Fruit fly (Drosophila melanogaster) whole organism, wandering third instar larva: ENCODE measurements around the gene wfs1.
A peak's percentile ranks its signal among the peaks of the same experiment; 100 is the strongest.

Experiments used
- Abd-B ChIP-seq: fragments of >200 bp; optimal IDR thresholded peaks from 2 replicates; lab custom pipeline; 2017; ENCODE audit warnings: missing biosample characterization, missing genetic modification characterization
- CG32264 ChIP-seq: fragments of 200-800 bp; sonication (Bioruptor generic); optimal IDR thresholded peaks from 2 replicates; lab custom pipeline; 2016; ENCODE audit warnings: missing biosample characterization, missing genetic modification characterization
- CG9705 ChIP-seq: fragments of 200-800 bp; sonication (Bioruptor generic); optimal IDR thresholded peaks from 2 replicates; lab custom pipeline; 2018; ENCODE audit warnings: missing biosample characterization, mild to moderate bottlenecking, missing genetic modification characterization
- CrebA ChIP-seq: fragments of 200-800 bp; sonication (Bioruptor generic); optimal IDR thresholded peaks from 2 replicates; lab custom pipeline; 2016; ENCODE audit warnings: missing biosample characterization, mild to moderate bottlenecking, missing genetic modification characterization, borderline replicate concordance
- Dfd ChIP-seq: fragments of >200 bp; optimal IDR thresholded peaks from 2 replicates; lab custom pipeline; 2017; ENCODE audit warnings: missing biosample characterization, missing genetic modification characterization
- Dif ChIP-seq: fragments of 200-275, 200-300 bp; sonication (Bioruptor generic); optimal IDR thresholded peaks from 2 replicates; lab custom pipeline; 2018; ENCODE audit warnings: missing biosample characterization, missing genetic modification characterization; ENCODE audit not compliant: partially characterized antibody
- GATAd ChIP-seq: sonication (Bioruptor generic); optimal IDR thresholded peaks from 2 replicates; lab custom pipeline; 2016; ENCODE audit warnings: missing biosample characterization, missing genetic modification characterization
- HLH106 ChIP-seq: fragments of 200-800 bp; optimal IDR thresholded peaks from 3 replicates; lab custom pipeline; 2019; ENCODE audit warnings: missing biosample characterization, mild to moderate bottlenecking, missing genetic modification characterization, moderate library complexity
- Hnf4 ChIP-seq: fragments of 200-800 bp; sonication (Bioruptor generic); optimal IDR thresholded peaks from 2 replicates; lab custom pipeline; 2016; ENCODE audit warnings: missing biosample characterization, mild to moderate bottlenecking, missing genetic modification characterization
- Hr78 ChIP-seq: fragments of >200 bp; optimal IDR thresholded peaks from 2 replicates; lab custom pipeline; 2017; ENCODE audit warnings: missing biosample characterization, missing genetic modification characterization
- Hr83 ChIP-seq: fragments of 200-300 bp; sonication (Bioruptor generic); optimal IDR thresholded peaks from 2 replicates; lab custom pipeline; 2016; ENCODE audit warnings: missing biosample characterization, mild to moderate bottlenecking, missing genetic modification characterization, moderate library complexity; ENCODE audit not compliant: poor library complexity, severe bottlenecking
- Jra ChIP-seq: sonication (Bioruptor generic); optimal IDR thresholded peaks from 2 replicates; lab custom pipeline; 2016; ENCODE audit warnings: missing biosample characterization, missing genetic modification characterization
- Myc ChIP-seq: fragments of >200 bp; optimal IDR thresholded peaks from 2 replicates; lab custom pipeline; 2017
- OdsH ChIP-seq: fragments of 200-800 bp; sonication (Bioruptor generic); optimal IDR thresholded peaks from 2 replicates; lab custom pipeline; 2016; ENCODE audit warnings: missing biosample characterization, mild to moderate bottlenecking, missing genetic modification characterization
- Rel ChIP-seq, 2 experiments: fragments of 200-800 bp; sonication (Bioruptor generic) in 1 of 2; optimal IDR thresholded peaks; 2 replicates in 1 of 2; 3 replicates in 1 of 2; lab custom pipeline; 2016 to 2019; ENCODE audit warnings: mild to moderate bottlenecking in 2 of 2, missing biosample characterization in 2 of 2, missing genetic modification characterization in 2 of 2, moderate library complexity in 1 of 2
- Sp1 ChIP-seq: fragments of 200-800 bp; sonication (Bioruptor generic); optimal IDR thresholded peaks from 3 replicates; lab custom pipeline; 2019; ENCODE audit warnings: missing biosample characterization, mild to moderate bottlenecking, missing genetic modification characterization, moderate library complexity
- Vsx2 ChIP-seq: fragments of 200-300, 225-300 bp; sonication (Bioruptor generic); optimal IDR thresholded peaks from 2 replicates; lab custom pipeline; 2018; ENCODE audit warnings: missing biosample characterization, missing genetic modification characterization; ENCODE audit not compliant: partially characterized antibody
- br ChIP-seq: fragments of 200-800 bp; sonication (Bioruptor generic); optimal IDR thresholded peaks from 2 replicates; lab custom pipeline; 2016; ENCODE audit warnings: missing biosample characterization, missing genetic modification characterization
- brk ChIP-seq: fragments of 200-800 bp; sonication (Bioruptor generic); optimal IDR thresholded peaks from 2 replicates; lab custom pipeline; 2016; ENCODE audit warnings: missing biosample characterization, mild to moderate bottlenecking, missing genetic modification characterization
- dl ChIP-seq, 2 experiments: fragments of 175-275, 200-275 bp in 1 of 2; fragments of 200-275 bp in 1 of 2; sonication (Bioruptor generic); optimal IDR thresholded peaks; lab custom pipeline; 2018; ENCODE audit warnings: mild to moderate bottlenecking in 2 of 2, missing biosample characterization in 2 of 2, missing genetic modification characterization in 2 of 2, moderate library complexity in 2 of 2; ENCODE audit not compliant: partially characterized antibody in 2 of 2, insufficient read depth in 1 of 2
- dmrt93B ChIP-seq: fragments of 200-800 bp; sonication (Bioruptor generic); optimal IDR thresholded peaks from 2 replicates; lab custom pipeline; 2018; ENCODE audit warnings: missing biosample characterization, mild to moderate bottlenecking, missing genetic modification characterization
- dsf ChIP-seq: sonication (Bioruptor generic); optimal IDR thresholded peaks from 2 replicates; lab custom pipeline; 2016; ENCODE audit warnings: missing biosample characterization, missing genetic modification characterization, borderline replicate concordance
- ey ChIP-seq: fragments of 200-800 bp; sonication (Bioruptor generic); optimal IDR thresholded peaks from 2 replicates; lab custom pipeline; 2016; ENCODE audit warnings: missing biosample characterization, missing genetic modification characterization
- foxo ChIP-seq, 2 experiments: fragments of 200-800 bp; sonication (Bioruptor generic); optimal IDR thresholded peaks; 2 replicates in 1 of 2; 3 replicates in 1 of 2; lab custom pipeline; 2016 to 2017; ENCODE audit warnings: missing biosample characterization in 2 of 2, missing genetic modification characterization in 2 of 2
- fru ChIP-seq: fragments of 200-800 bp; sonication (Bioruptor generic); optimal IDR thresholded peaks from 3 replicates; lab custom pipeline; 2016; ENCODE audit warnings: missing biosample characterization, mild to moderate bottlenecking, missing genetic modification characterization
- h ChIP-seq: fragments of 200-800 bp; sonication (Bioruptor generic); optimal IDR thresholded peaks from 3 replicates; lab custom pipeline; 2016; ENCODE audit warnings: missing biosample characterization, mild to moderate bottlenecking, missing genetic modification characterization
- jim ChIP-seq: fragments of 175-275, 200-325 bp; sonication (Bioruptor generic); optimal IDR thresholded peaks from 2 replicates; lab custom pipeline; 2016; ENCODE audit warnings: missing biosample characterization, mild to moderate bottlenecking, missing genetic modification characterization
- pan ChIP-seq: fragments of >200 bp; optimal IDR thresholded peaks from 2 replicates; lab custom pipeline; 2017
- psq ChIP-seq: fragments of 200-800 bp; sonication (Bioruptor generic); optimal IDR thresholded peaks from 3 replicates; lab custom pipeline; 2017; ENCODE audit warnings: missing biosample characterization, mild to moderate bottlenecking, missing genetic modification characterization, moderate library complexity
- rgr ChIP-seq: fragments of 200-800 bp; sonication (Bioruptor generic); optimal IDR thresholded peaks from 3 replicates; lab custom pipeline; 2016; ENCODE audit warnings: missing biosample characterization, mild to moderate bottlenecking, missing genetic modification characterization
- sage ChIP-seq: fragments of 200-800 bp; sonication (Bioruptor generic); optimal IDR thresholded peaks from 2 replicates; lab custom pipeline; 2016; ENCODE audit warnings: missing biosample characterization, mild to moderate bottlenecking, missing genetic modification characterization
- sv ChIP-seq: fragments of 200-800 bp; sonication (Bioruptor generic); optimal IDR thresholded peaks from 3 replicates; lab custom pipeline; 2016; ENCODE audit warnings: missing biosample characterization, missing genetic modification characterization
- tai ChIP-seq: sonication (Bioruptor generic); optimal IDR thresholded peaks from 2 replicates; lab custom pipeline; 2016; ENCODE audit warnings: missing biosample characterization, missing genetic modification characterization
- usp ChIP-seq: fragments of >200 bp; optimal IDR thresholded peaks from 2 replicates; lab custom pipeline; 2017; ENCODE audit warnings: missing biosample characterization, missing genetic modification characterization
- woc ChIP-seq: sonication (Bioruptor generic); optimal IDR thresholded peaks from 2 replicates; lab custom pipeline; 2016; ENCODE audit warnings: missing biosample characterization, mild to moderate bottlenecking, missing genetic modification characterization

Gene wfs1

DNA sequence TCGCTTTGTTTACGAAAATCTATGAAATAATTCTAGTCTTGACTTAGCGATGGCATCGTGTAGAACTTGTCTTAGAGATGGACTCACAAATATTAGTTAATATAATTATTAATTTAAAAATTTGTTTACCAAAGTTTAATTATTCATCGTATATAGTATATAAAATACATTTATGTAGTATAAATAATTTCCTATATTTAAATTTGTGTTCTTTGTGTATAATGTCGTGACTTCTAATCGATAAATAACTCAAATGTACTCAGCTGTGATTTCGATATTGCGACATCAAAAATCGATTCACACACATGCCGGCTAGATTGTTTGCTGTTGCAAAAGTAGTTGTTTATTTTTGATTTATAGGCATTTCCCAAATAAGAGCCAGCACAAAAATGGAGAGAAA is at the start of gene wfs1, which contains the start of gene Nup133:
wfs1 (minus strand) TSS at position 70 of the 400 bp plus-strand sequence.
Nup133 (plus strand) TSS at position 297 of the 400 bp plus-strand sequence.
- no peak for TF ChIP-seq Hr78 (GFP tag; lab: Kevin White, UChicago)
- no peak for TF ChIP-seq sage (GFP tag; lab: Kevin White, UChicago)
- TF ChIP-seq tai (GFP tag; lab: Kevin White, UChicago) = no peak
- TF ChIP-seq CG9705 (GFP tag; lab: Kevin White, UChicago) = peak; percentile 62
- peak; percentile 63 for TF ChIP-seq OdsH (GFP tag; lab: Kevin White, UChicago)
- TF ChIP-seq brk (GFP tag; lab: Kevin White, UChicago) = no peak
- TF ChIP-seq Hr83 (GFP tag; lab: Kevin White, UChicago) = no peak
- TF ChIP-seq dmrt93B = no peak
- TF ChIP-seq jim (GFP tag; lab: Kevin White, UChicago) = no peak
- TF ChIP-seq sv (GFP tag; lab: Kevin White, UChicago) = peak; percentile 52
- TF ChIP-seq Dfd (GFP tag; lab: Kevin White, UChicago) = no peak
- TF ChIP-seq Dif = no peak
- no peak for TF ChIP-seq Vsx2 (GFP tag; lab: Kevin White, UChicago)
- TF ChIP-seq fru (GFP tag; lab: Kevin White, UChicago) = no peak
- TF ChIP-seq dl (GFP tag; optimal IDR thresholded peaks at IDR 0.05; lab: Kevin White, UChicago; ENCODE audit: insufficient read depth in 1 of 2, partially characterized antibody in 2 of 2) = no peak
- TF ChIP-seq woc (GFP tag; lab: Kevin White, UChicago) = no peak
- TF ChIP-seq CG32264 (GFP tag; lab: Kevin White, UChicago) = no peak
- TF ChIP-seq h = no peak
- peak; percentile 79 for TF ChIP-seq Sp1 (GFP tag; lab: Kevin White, UChicago)
- TF ChIP-seq br (GFP tag; lab: Kevin White, UChicago) = no peak
- TF ChIP-seq ey (GFP tag; lab: Kevin White, UChicago) = no peak
- no peak for TF ChIP-seq usp
- TF ChIP-seq Hnf4 (GFP tag; lab: Kevin White, UChicago) = no peak
- no peak for TF ChIP-seq pan (lab: Kevin White, UChicago)
- TF ChIP-seq Rel (GFP tag; optimal IDR thresholded peaks at IDR 0.05; lab: Kevin White, UChicago) = no peak
- peak; percentile 53 for TF ChIP-seq Rel (tag; optimal IDR thresholded peaks at IDR 0.05; lab: Kevin White, UChicago)
- no peak for TF ChIP-seq Jra
- TF ChIP-seq Myc (lab: Kevin White, UChicago) = no peak
- TF ChIP-seq foxo (GFP tag; optimal IDR thresholded peaks at IDR 0.05; lab: Kevin White, UChicago) = peak in 1 of 2 experiments; percentile 76
- TF ChIP-seq Abd-B (GFP tag; lab: Kevin White, UChicago) = no peak
- TF ChIP-seq dsf (GFP tag; lab: Kevin White, UChicago) = no peak
- peak; percentile 89 for TF ChIP-seq HLH106 (tag; lab: Kevin White, UChicago)
- peak; percentile 67 for TF ChIP-seq psq (GFP tag; lab: Kevin White, UChicago)
- TF ChIP-seq CrebA (GFP tag; lab: Kevin White, UChicago) = no peak
- peak; percentile 76 for TF ChIP-seq rgr (GFP tag; lab: Kevin White, UChicago)
- no peak for TF ChIP-seq GATAd (GFP tag; lab: Kevin White, UChicago)

DNA sequence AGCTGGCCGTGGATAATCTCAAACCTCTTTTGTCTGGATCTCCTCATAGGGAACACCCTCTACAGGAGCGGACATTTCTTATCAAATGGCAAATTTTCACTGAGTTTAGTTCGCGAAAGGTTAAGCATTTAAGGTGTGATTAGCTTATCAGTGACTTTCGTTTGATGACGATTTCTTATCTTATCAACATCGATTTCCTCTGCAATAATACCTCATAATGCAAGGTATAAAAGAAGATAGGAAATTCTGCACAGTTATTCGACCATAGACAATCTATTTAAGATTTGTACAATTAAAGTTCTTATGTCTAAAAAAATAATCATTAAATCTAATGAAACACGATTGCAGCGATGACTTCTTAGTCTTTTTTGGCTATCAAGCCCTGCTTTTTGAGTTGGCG is 43.6 kb upstream of the wfs1 start, which contains the start of gene Takl2:
Takl2 (minus strand) TSS at position 101 of the 400 bp plus-strand sequence.
- TF ChIP-seq psq (GFP tag; lab: Kevin White, UChicago) = no peak
- TF ChIP-seq Dif = no peak
- TF ChIP-seq fru (GFP tag; lab: Kevin White, UChicago) = no peak
- TF ChIP-seq dl (GFP tag; optimal IDR thresholded peaks at IDR 0.05; lab: Kevin White, UChicago; ENCODE audit: insufficient read depth in 1 of 2, partially characterized antibody in 2 of 2) = no peak
- no peak for TF ChIP-seq Hr78 (GFP tag; lab: Kevin White, UChicago)
- no peak for TF ChIP-seq Hr83 (GFP tag; lab: Kevin White, UChicago)
- no peak for TF ChIP-seq br (GFP tag; lab: Kevin White, UChicago)
- no peak for TF ChIP-seq Dfd (GFP tag; lab: Kevin White, UChicago)
- TF ChIP-seq brk (GFP tag; lab: Kevin White, UChicago) = no peak
- TF ChIP-seq Sp1 (GFP tag; lab: Kevin White, UChicago) = no peak
- no peak for TF ChIP-seq foxo (GFP tag; optimal IDR thresholded peaks at IDR 0.05; lab: Kevin White, UChicago)
- TF ChIP-seq CrebA (GFP tag; lab: Kevin White, UChicago) = no peak
- TF ChIP-seq dsf (GFP tag; lab: Kevin White, UChicago) = no peak
- TF ChIP-seq jim (GFP tag; lab: Kevin White, UChicago) = no peak
